Worm (Caenorhabditis elegans) whole organism, L3 larva: ENCODE results near the gene ctsa-1.1.

Source experiments
- R02D3.7 ChIP-seq: fragments of 150-350 bp; optimal IDR thresholded peaks from 2 replicates; lab custom pipeline; 2014; ENCODE audit warnings: missing biosample characterization, missing genetic modification characterization
- ZK546.5 ChIP-seq: sonication (generic microtip); optimal IDR thresholded peaks from 2 replicates; lab custom pipeline; 2017; ENCODE audit warnings: missing biosample characterization, missing genetic modification characterization
- aly-2 ChIP-seq: fragments of 150-350 bp; optimal IDR thresholded peaks from 2 replicates; lab custom pipeline; 2014; ENCODE audit warnings: missing biosample characterization, missing genetic modification characterization
- ama-1 ChIP-seq: fragments of 150-350 bp; optimal IDR thresholded peaks from 2 replicates; lab custom pipeline; 2018
- ceh-28 ChIP-seq: fragments of 150-350 bp; optimal IDR thresholded peaks from 2 replicates; lab custom pipeline; 2014; ENCODE audit warnings: missing biosample characterization, missing genetic modification reagents, missing genetic modification characterization
- ceh-82 ChIP-seq: fragments of 150-350 bp; optimal IDR thresholded peaks from 2 replicates; lab custom pipeline; 2014; ENCODE audit warnings: missing biosample characterization, missing genetic modification characterization
- daf-12 ChIP-seq: fragments of 150-350 bp; optimal IDR thresholded peaks from 2 replicates; lab custom pipeline; 2014; ENCODE audit warnings: missing biosample characterization, missing genetic modification reagents, missing genetic modification characterization
- egl-27 ChIP-seq: sonication (generic microtip); optimal IDR thresholded peaks from 4 replicates; lab custom pipeline; 2017; ENCODE audit warnings: missing biosample characterization, missing genetic modification reagents, missing genetic modification characterization
- elt-1 ChIP-seq: fragments of 150-350 bp; optimal IDR thresholded peaks from 2 replicates; lab custom pipeline; 2014; ENCODE audit warnings: missing biosample characterization, missing genetic modification characterization
- elt-2 ChIP-seq: sonication (generic microtip); optimal IDR thresholded peaks from 2 replicates; lab custom pipeline; 2016; ENCODE audit warnings: missing genetic modification reagents, mild to moderate bottlenecking, missing genetic modification characterization, missing compliant biosample characterization
- elt-3 ChIP-seq, 3 experiments: fragments of 150-350 bp in 1 of 3; sonication (generic microtip) in 2 of 3; optimal IDR thresholded peaks; 2 replicates in 2 of 3; 4 replicates in 1 of 3; lab custom pipeline; 2014 to 2017; ENCODE audit warnings: missing biosample characterization in 3 of 3, missing genetic modification characterization in 3 of 3
- eor-1 ChIP-seq, 2 experiments: fragments of 150-350 bp; optimal IDR thresholded peaks; 2 replicates each; lab custom pipeline; 2014 to 2018; ENCODE audit warnings: missing biosample characterization in 2 of 2, missing genetic modification characterization in 2 of 2
- fkh-2 ChIP-seq: fragments of 150-350 bp; optimal IDR thresholded peaks from 2 replicates; lab custom pipeline; 2014; ENCODE audit warnings: missing biosample characterization, missing genetic modification reagents, missing genetic modification characterization
- fos-1 ChIP-seq: fragments of 150-350 bp; optimal IDR thresholded peaks from 2 replicates; lab custom pipeline; 2014; ENCODE audit warnings: missing biosample characterization, missing genetic modification characterization
- hmg-11 ChIP-seq: sonication (generic microtip); optimal IDR thresholded peaks from 2 replicates; lab custom pipeline; 2016; ENCODE audit warnings: missing genetic modification characterization, missing compliant biosample characterization
- lin-39 ChIP-seq: fragments of 150-350 bp; optimal IDR thresholded peaks from 2 replicates; lab custom pipeline; 2018; ENCODE audit warnings: missing biosample characterization, missing genetic modification reagents, missing genetic modification characterization
- lsy-12 ChIP-seq: sonication (generic microtip); optimal IDR thresholded peaks from 2 replicates; lab custom pipeline; 2016; ENCODE audit warnings: mild to moderate bottlenecking, missing genetic modification characterization, missing compliant biosample characterization
- mml-1 ChIP-seq: fragments of 150-350 bp; sonication (generic microtip); optimal IDR thresholded peaks from 3 replicates; lab custom pipeline; 2014; ENCODE audit warnings: missing biosample characterization, missing genetic modification characterization
- nfya-1 ChIP-seq: sonication (generic microtip); optimal IDR thresholded peaks from 2 replicates; lab custom pipeline; 2017; ENCODE audit warnings: missing genetic modification characterization, mild to moderate bottlenecking, missing compliant biosample characterization, antibody characterized with exemption, moderate library complexity; ENCODE audit not compliant: insufficient read depth
- nhr-11 ChIP-seq: fragments of 150-350 bp; optimal IDR thresholded peaks from 2 replicates; lab custom pipeline; 2014; ENCODE audit warnings: missing biosample characterization, missing genetic modification characterization
- nhr-23 ChIP-seq: fragments of 150-350 bp; optimal IDR thresholded peaks from 2 replicates; lab custom pipeline; 2014; ENCODE audit warnings: missing biosample characterization, missing genetic modification reagents, missing genetic modification characterization
- nhr-237 ChIP-seq: fragments of 150-350 bp; optimal IDR thresholded peaks from 2 replicates; lab custom pipeline; 2014; ENCODE audit warnings: missing biosample characterization, missing genetic modification characterization
- nhr-25 ChIP-seq: sonication (generic microtip); optimal IDR thresholded peaks from 2 replicates; lab custom pipeline; 2017; ENCODE audit warnings: missing biosample characterization, missing genetic modification characterization
- nhr-28 ChIP-seq: fragments of 150-350 bp; optimal IDR thresholded peaks from 2 replicates; lab custom pipeline; 2014; ENCODE audit warnings: missing biosample characterization, missing genetic modification characterization
- nhr-43 ChIP-seq: sonication (generic microtip); optimal IDR thresholded peaks from 2 replicates; lab custom pipeline; 2016; ENCODE audit warnings: mild to moderate bottlenecking, missing genetic modification characterization, missing compliant biosample characterization; ENCODE audit not compliant: poor library complexity, severe bottlenecking
- nhr-67 ChIP-seq: fragments of 150-350 bp; optimal IDR thresholded peaks from 2 replicates; lab custom pipeline; 2014; ENCODE audit warnings: missing biosample characterization, missing genetic modification characterization
- nhr-77 ChIP-seq: fragments of 150-350 bp; optimal IDR thresholded peaks from 2 replicates; lab custom pipeline; 2014; ENCODE audit warnings: missing biosample characterization, missing genetic modification characterization
- pha-4 ChIP-seq: fragments of 150-350 bp; optimal IDR thresholded peaks from 2 replicates; lab custom pipeline; 2014; ENCODE audit warnings: missing biosample characterization, missing genetic modification reagents, missing genetic modification characterization
- pqm-1 ChIP-seq: fragments of 150-350 bp; optimal IDR thresholded peaks from 2 replicates; lab custom pipeline; 2017; ENCODE audit warnings: missing biosample characterization, missing genetic modification characterization, inconsistent platforms
- sea-2 ChIP-seq: fragments of 150-350 bp; sonication (generic microtip); optimal IDR thresholded peaks from 4 replicates; lab custom pipeline; 2014; ENCODE audit warnings: missing biosample characterization, missing genetic modification reagents, missing genetic modification characterization
- skn-1 ChIP-seq: fragments of 150-350 bp; optimal IDR thresholded peaks from 2 replicates; lab custom pipeline; 2014; ENCODE audit warnings: missing biosample characterization, missing genetic modification characterization
- snpc-4 ChIP-seq: fragments of 150-350 bp; optimal IDR thresholded peaks from 2 replicates; lab custom pipeline; 2014; ENCODE audit warnings: missing biosample characterization, missing genetic modification characterization
- unc-39 ChIP-seq: sonication (generic microtip); optimal IDR thresholded peaks from 4 replicates; lab custom pipeline; 2017; ENCODE audit warnings: missing biosample characterization, missing genetic modification characterization
- unc-62 ChIP-seq: fragments of 150-350 bp; sonication (generic microtip); optimal IDR thresholded peaks from 4 replicates; lab custom pipeline; 2014; ENCODE audit warnings: missing biosample characterization, missing genetic modification reagents, missing genetic modification characterization
- ztf-11 ChIP-seq: fragments of 150-350 bp; optimal IDR thresholded peaks from 2 replicates; lab custom pipeline; 2014; ENCODE audit warnings: missing biosample characterization, missing genetic modification characterization
- ztf-4 ChIP-seq: fragments of 150-350 bp; optimal IDR thresholded peaks from 2 replicates; lab custom pipeline; 2014; ENCODE audit warnings: missing biosample characterization, missing genetic modification characterization

The ctsa-1.1 gene

ce11 chrII:4706359-4706871 is 31.0 kb upstream of the ctsa-1.1 start, which contains the start of the genes F10G7.9 and tsn-1 (continued):
- TF ChIP-seq fos-1 (tag; lab: Kevin White, UChicago) (no peak), pha-4 (peak; percentile 77)
- TF ChIP-seq, all 47 proteins: peak for 12

- TF ChIP-seq fos-1 (tag; lab: Kevin White, UChicago) (no peak), nhr-43 (tag; lab: Kevin White, UChicago) (peak; percentile 43), nhr-25 (tag; lab: Kevin White, UChicago) (no peak), lsy-12 (tag; lab: Kevin White, UChicago) (peak; percentile 64), nhr-23 (tag; lab: Kevin White, UChicago) (no peak), elt-1 (tag; lab: Kevin White, UChicago) (no peak), nhr-237 (tag; lab: Kevin White, UChicago) (no peak), mml-1 (tag; lab: Kevin White, UChicago) (no peak), aly-2 (tag; lab: Kevin White, UChicago) (peak; percentile 53), nhr-67 (tag; lab: Kevin White, UChicago) (no peak), sea-2 (GFP tag; lab: Kevin White, UChicago) (no peak), ztf-4 (tag; lab: Kevin White, UChicago) (no peak), lin-39 (no peak), fkh-2 (no peak), elt-2 (tag; lab: Kevin White, UChicago) (peak; percentile 28), ceh-82 (tag; lab: Kevin White, UChicago) (no peak), snpc-4 (tag; lab: Kevin White, UChicago) (no peak), egl-27 (no peak), ZK546.5 (tag; lab: Kevin White, UChicago) (no peak), ceh-28 (no peak), nhr-28 (tag; lab: Kevin White, UChicago) (no peak)
Measured at ce11 chrII:4710120-4710519, 27.3 kb upstream of the ctsa-1.1 start, which contains the start of gene tag-151. Gene tag-151, plus strand, starts transcription at chrII:4710277.

- TF ChIP-seq nhr-25 (tag; lab: Kevin White, UChicago) (no peak), nhr-237 (tag; lab: Kevin White, UChicago) (no peak), eor-1 (tag; optimal IDR thresholded peaks at IDR 0.05; lab: Kevin White, UChicago) (no peak), pqm-1 (no peak)
Measured at ce11 chrII:4710813-4711212, 26.6 kb upstream of the ctsa-1.1 start.

- peak; percentile 56 for TF ChIP-seq pha-4
- no peak for TF ChIP-seq nhr-67 (tag; lab: Kevin White, UChicago)
- peak; percentile 78 for TF ChIP-seq elt-2 (tag; lab: Kevin White, UChicago)
Measured at ce11 chrII:4715676-4716075, 21.8 kb upstream of the ctsa-1.1 start, which contains the start of gene F41C3.8. Gene F41C3.8, plus strand, starts transcription at chrII:4716046.

- peak; percentile 52 for TF ChIP-seq pha-4
- TF ChIP-seq nhr-23 (tag; lab: Kevin White, UChicago), result no peak
- no peak for TF ChIP-seq nhr-11 (tag; lab: Kevin White, UChicago)
- TF ChIP-seq nfya-1 (tag; lab: Kevin White, UChicago), result no peak
- no peak for TF ChIP-seq elt-3 (tag; optimal IDR thresholded peaks at IDR 0.05; lab: Kevin White, UChicago)
- peak; percentile 56 for TF ChIP-seq hmg-11 (tag; lab: Kevin White, UChicago)
- no peak for TF ChIP-seq unc-39
- TF ChIP-seq elt-2 (tag; lab: Kevin White, UChicago), result peak; percentile 49
- TF ChIP-seq daf-12 (tag; lab: Kevin White, UChicago), result no peak
- TF ChIP-seq eor-1 (tag; optimal IDR thresholded peaks at IDR 0.05; lab: Kevin White, UChicago), result no peak
- TF ChIP-seq egl-27, result no peak
- no peak for TF ChIP-seq ama-1 (lab: Kevin White, UChicago)
- no peak for TF ChIP-seq unc-62 (GFP tag; lab: Kevin White, UChicago)
- no peak for TF ChIP-seq lsy-12 (tag; lab: Kevin White, UChicago)
- no peak for TF ChIP-seq nhr-77 (tag; lab: Kevin White, UChicago)
- no peak for TF ChIP-seq ztf-11 (tag; lab: Kevin White, UChicago)
- TF ChIP-seq skn-1 (tag; lab: Kevin White, UChicago), result no peak
- TF ChIP-seq ztf-4 (tag; lab: Kevin White, UChicago), result no peak
- TF ChIP-seq R02D3.7, result no peak
- no peak for TF ChIP-seq fos-1 (tag; lab: Kevin White, UChicago)
Measured at ce11 chrII:4726120-4726519, 11.3 kb upstream of the ctsa-1.1 start, which contains the start of gene F10G7.10. Gene F10G7.10, minus strand, starts transcription at chrII:4726264.
